Fruit fly (Drosophila melanogaster) whole organism: Measurements from ENCODE around the gene CG44013.

Experiments used
- CG8478 ChIP-seq: fragments of >200 bp; optimal IDR thresholded peaks from 2 replicates; lab custom pipeline; 2018; ENCODE audit warnings: inconsistent platforms
- Dll ChIP-seq: fragments of >200 bp; optimal IDR thresholded peaks from 2 replicates; lab custom pipeline; 2017
- EcR ChIP-seq, 2 experiments: fragments of >200 bp; optimal IDR thresholded peaks; 2 replicates each; lab custom pipeline; 2017; ENCODE audit warnings: missing biosample characterization in 2 of 2, missing genetic modification characterization in 2 of 2, missing genetic modification reagents in 2 of 2
- pan ChIP-seq: fragments of >200 bp; optimal IDR thresholded peaks from 2 replicates; lab custom pipeline; 2017
- psq ChIP-seq: fragments of >200 bp; optimal IDR thresholded peaks from 2 replicates; lab custom pipeline; 2017
- usp ChIP-seq: fragments of >200 bp; optimal IDR thresholded peaks from 2 replicates; lab custom pipeline; 2017; ENCODE audit warnings: missing biosample characterization, missing genetic modification characterization, mixed read lengths

CG44013 gene

dm6 chr3R:15531373-15531772 is 21.7 kb upstream of the CG44013 start, which contains the start of gene CG31296:
CG31296 (minus strand) TSS chr3R:15531473.
- TF ChIP-seq Dll (lab: Kevin White, UChicago) = no peak
- TF ChIP-seq pan = no peak
- no peak for TF ChIP-seq EcR (GFP tag; optimal IDR thresholded peaks at IDR 0.05; lab: Kevin White, UChicago)
- TF ChIP-seq psq = no peak
- TF ChIP-seq CG8478 (lab: Kevin White, UChicago) = no peak
- TF ChIP-seq usp (GFP tag; lab: Kevin White, UChicago) = no peak

dm6 chr3R:15517113-15517512 is 7.4 kb upstream of the CG44013 start:
- TF ChIP-seq usp (GFP tag; lab: Kevin White, UChicago) (no peak), pan (no peak), psq (no peak), CG8478 (lab: Kevin White, UChicago) (no peak), Dll (lab: Kevin White, UChicago) (no peak), EcR (GFP tag; optimal IDR thresholded peaks at IDR 0.05; lab: Kevin White, UChicago) (no peak)

- no peak for TF ChIP-seq psq
- no peak for TF ChIP-seq usp (GFP tag; lab: Kevin White, UChicago)
- TF ChIP-seq Dll (lab: Kevin White, UChicago) = no peak
- no peak for TF ChIP-seq EcR (GFP tag; optimal IDR thresholded peaks at IDR 0.05; lab: Kevin White, UChicago)
- no peak for TF ChIP-seq CG8478 (lab: Kevin White, UChicago)
- TF ChIP-seq pan = no peak
Measured at dm6 chr3R:15513208-15513607, 3.5 kb upstream of the CG44013 start.

- no peak for TF ChIP-seq usp (GFP tag; lab: Kevin White, UChicago)
- TF ChIP-seq pan = no peak
- no peak for TF ChIP-seq psq
- TF ChIP-seq CG8478 (lab: Kevin White, UChicago) = no peak
- TF ChIP-seq EcR (GFP tag; optimal IDR thresholded peaks at IDR 0.05; lab: Kevin White, UChicago) = no peak
- no peak for TF ChIP-seq Dll (lab: Kevin White, UChicago)
Measured at dm6 chr3R:15512249-15512648, 2.5 kb upstream of the CG44013 start.

dm6 chr3R:15508631-15509030 is 1.1 kb downstream of the CG44013 start, which contains the start of gene CG44014:
CG44014 (minus strand) TSS chr3R:15508886.
- no peak for TF ChIP-seq psq
- no peak for TF ChIP-seq usp (GFP tag; lab: Kevin White, UChicago)
- TF ChIP-seq CG8478 (lab: Kevin White, UChicago) = no peak
- TF ChIP-seq EcR (GFP tag; optimal IDR thresholded peaks at IDR 0.05; lab: Kevin White, UChicago) = no peak
- no peak for TF ChIP-seq pan
- TF ChIP-seq Dll (lab: Kevin White, UChicago) = no peak

- TF ChIP-seq usp (GFP tag; lab: Kevin White, UChicago) (no peak), psq (no peak), CG8478 (lab: Kevin White, UChicago) (no peak), pan (no peak), Dll (lab: Kevin White, UChicago) (no peak), EcR (GFP tag; optimal IDR thresholded peaks at IDR 0.05; lab: Kevin White, UChicago) (no peak)
Measured at dm6 chr3R:15507760-15508159, 2.0 kb downstream of the CG44013 start.

- TF ChIP-seq psq (no peak), Dll (lab: Kevin White, UChicago) (no peak), EcR (GFP tag; optimal IDR thresholded peaks at IDR 0.05; lab: Kevin White, UChicago) (no peak), pan (no peak), CG8478 (lab: Kevin White, UChicago) (no peak), usp (GFP tag; lab: Kevin White, UChicago) (no peak)
Measured at dm6 chr3R:15494302-15494701, 15.4 kb downstream of the CG44013 start, which contains the start of gene maca. maca (plus strand) TSS chr3R:15494602.

- no peak for TF ChIP-seq CG8478 (lab: Kevin White, UChicago)
- no peak for TF ChIP-seq EcR (GFP tag; optimal IDR thresholded peaks at IDR 0.05; lab: Kevin White, UChicago)
- no peak for TF ChIP-seq Dll (lab: Kevin White, UChicago)
- TF ChIP-seq usp (GFP tag; lab: Kevin White, UChicago) = no peak
Measured at dm6 chr3R:15493211-15493610, 16.5 kb downstream of the CG44013 start.

- TF ChIP-seq Dll (lab: Kevin White, UChicago) = no peak
- TF ChIP-seq pan = no peak
- TF ChIP-seq EcR (GFP tag; optimal IDR thresholded peaks at IDR 0.05; lab: Kevin White, UChicago) = no peak
- no peak for TF ChIP-seq psq
- TF ChIP-seq CG8478 (lab: Kevin White, UChicago) = no peak
- TF ChIP-seq usp (GFP tag; lab: Kevin White, UChicago) = no peak
Measured at dm6 chr3R:15485866-15486265, 23.9 kb downstream of the CG44013 start, which contains the start of gene obe. obe (plus strand) TSS chr3R:15486050.

dm6 chr3R:15485296-15485695 is 24.4 kb downstream of the CG44013 start, which contains the start of gene Trissin:
Trissin (minus strand) TSS chr3R:15485396.
- no peak for TF ChIP-seq Dll (lab: Kevin White, UChicago)
- no peak for TF ChIP-seq usp (GFP tag; lab: Kevin White, UChicago)
- TF ChIP-seq pan = no peak
- no peak for TF ChIP-seq CG8478 (lab: Kevin White, UChicago)
- no peak for TF ChIP-seq EcR (GFP tag; optimal IDR thresholded peaks at IDR 0.05; lab: Kevin White, UChicago)
- TF ChIP-seq psq = no peak

- TF ChIP-seq psq (no peak), usp (GFP tag; lab: Kevin White, UChicago) (no peak), EcR (GFP tag; optimal IDR thresholded peaks at IDR 0.05; lab: Kevin White, UChicago) (no peak), CG8478 (lab: Kevin White, UChicago) (no peak), pan (no peak), Dll (lab: Kevin White, UChicago) (no peak)
Measured at dm6 chr3R:15482858-15483257, 26.9 kb downstream of the CG44013 start, which contains the start of gene Rh6. Rh6 (plus strand) TSS chr3R:15483158.

- no peak for TF ChIP-seq pan
- TF ChIP-seq usp (GFP tag; lab: Kevin White, UChicago) = no peak
- no peak for TF ChIP-seq psq
- TF ChIP-seq EcR (GFP tag; optimal IDR thresholded peaks at IDR 0.05; lab: Kevin White, UChicago) = no peak
- no peak for TF ChIP-seq Dll (lab: Kevin White, UChicago)
- TF ChIP-seq CG8478 (lab: Kevin White, UChicago) = no peak
Measured at dm6 chr3R:15481606-15482005, 28.1 kb downstream of the CG44013 start, which contains the start of gene B9d1. B9d1 (plus strand) TSS chr3R:15481906.
